Worm (Caenorhabditis elegans) whole organism, midembryonic: ENCODE measurements around the gene Y54F10AM.15.
A peak's percentile ranks its signal among the peaks of the same experiment; 100 is the strongest.

ENCODE experiments used
- T22C8.4 ChIP-seq: fragments of 200-800 bp; sonication (Bioruptor generic); IDR thresholded peaks from 2 replicates; pipeline ENCODE4 v1.3.6; 2022; ENCODE audit warnings: missing genetic modification characterization, missing compliant biosample characterization
- cog-1 ChIP-seq: sonication (generic microtip); optimal IDR thresholded peaks from 2 replicates; lab custom pipeline; 2016; ENCODE audit warnings: missing genetic modification characterization, missing compliant biosample characterization
- flt-1 ChIP-seq: fragments of 200-800 bp; sonication (Bioruptor generic); IDR thresholded peaks from 2 replicates; pipeline ENCODE4 v1.3.6; 2022; ENCODE audit warnings: missing genetic modification characterization, missing compliant biosample characterization
- klf-2 ChIP-seq: fragments of 200-800 bp; sonication (Bioruptor generic); conservative IDR thresholded peaks from 2 replicates; pipeline ENCODE4 v1.3.6; 2022; ENCODE audit warnings: missing genetic modification reagents, missing genetic modification characterization, missing compliant biosample characterization
- med-1 ChIP-seq: sonication (generic microtip); optimal IDR thresholded peaks from 2 replicates; lab custom pipeline; 2017; ENCODE audit warnings: missing genetic modification characterization, mild to moderate bottlenecking, missing compliant biosample characterization, antibody characterized with exemption, missing genetic modification reagents; ENCODE audit not compliant: insufficient read depth
- ref-1 ChIP-seq: fragments of 200-800 bp; sonication (Bioruptor generic); conservative IDR thresholded peaks from 2 replicates; pipeline ENCODE4 v1.3.6; 2022; ENCODE audit warnings: missing genetic modification reagents, missing genetic modification characterization, missing compliant biosample characterization
- tab-1 ChIP-seq: fragments of 200-800 bp; sonication (Bioruptor generic); IDR thresholded peaks from 2 replicates; pipeline ENCODE4 v1.3.6; 2022; ENCODE audit warnings: missing genetic modification characterization, missing compliant biosample characterization
- ztf-23 ChIP-seq: fragments of 200-800 bp; sonication (Bioruptor generic); IDR thresholded peaks from 2 replicates; pipeline ENCODE4 v1.3.6; 2022; ENCODE audit warnings: missing genetic modification reagents, missing genetic modification characterization, missing compliant biosample characterization
- ztf-29 ChIP-seq: fragments of 200-800 bp; sonication (Bioruptor generic); IDR thresholded peaks from 2 replicates; pipeline ENCODE4 v1.3.6; 2022; ENCODE audit warnings: missing genetic modification reagents, missing genetic modification characterization, missing compliant biosample characterization

Y54F10AM.15 gene

DNA sequence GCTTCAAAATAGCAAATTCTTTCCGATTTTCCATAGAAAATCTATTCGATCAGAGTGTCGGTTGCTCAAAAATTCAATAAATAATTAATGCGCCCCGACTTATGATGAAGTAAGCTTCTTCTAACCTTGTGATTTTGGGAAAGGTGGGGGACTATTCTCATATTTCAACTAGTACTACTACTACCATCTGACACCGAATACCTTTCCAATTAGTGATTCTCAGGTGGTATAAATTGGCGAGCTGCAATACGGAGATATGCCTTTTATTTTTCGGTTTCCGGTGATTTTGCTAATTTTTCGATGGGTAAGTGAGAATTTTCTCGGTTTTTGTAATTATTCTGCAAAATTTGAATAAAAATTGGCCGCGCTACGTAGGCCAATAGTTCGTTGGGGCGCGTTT is 32.9 kb upstream of the Y54F10AM.15 start, which contains the start of gene nhr-239:
nhr-239 (plus strand) TSS at position 301 of the 400 bp plus-strand sequence.
- TF ChIP-seq ztf-23 (GFP tag; lab: Robert Waterston, UW) (no peak), cog-1 (tag; lab: Kevin White, UChicago) (no peak), ref-1 (no peak), flt-1 (GFP tag; lab: Robert Waterston, UW) (no peak), ztf-29 (GFP tag; lab: Robert Waterston, UW) (no peak), med-1 (GFP tag; lab: Kevin White, UChicago) (no peak), tab-1 (GFP tag; lab: Robert Waterston, UW) (no peak), T22C8.4 (GFP tag; lab: Robert Waterston, UW) (no peak), klf-2 (GFP tag; lab: Robert Waterston, UW) (no peak)

DNA sequence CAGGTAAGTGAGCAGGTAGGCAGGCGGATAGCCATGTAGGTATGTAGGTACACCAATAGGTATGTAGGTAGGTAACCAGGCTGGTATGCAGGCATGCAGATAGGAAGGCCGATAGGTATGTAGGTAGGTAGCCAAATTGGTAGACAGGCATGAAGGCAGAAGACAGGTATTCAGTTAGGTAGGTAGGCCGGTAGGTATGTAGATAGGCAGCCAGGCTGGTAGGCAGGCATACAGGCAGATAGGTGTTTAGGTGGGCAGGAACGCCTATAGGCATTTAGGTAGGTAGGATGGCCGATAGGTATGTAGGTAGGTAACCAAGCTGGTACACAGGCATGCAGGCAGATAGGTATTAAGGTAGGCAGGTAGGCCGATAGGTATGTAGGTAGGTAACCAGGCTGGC is 32.3 kb upstream of the Y54F10AM.15 start:
- TF ChIP-seq klf-2 (GFP tag; lab: Robert Waterston, UW) (no peak), med-1 (GFP tag; lab: Kevin White, UChicago) (no peak), ztf-29 (GFP tag; lab: Robert Waterston, UW) (no peak), flt-1 (GFP tag; lab: Robert Waterston, UW) (no peak), cog-1 (tag; lab: Kevin White, UChicago) (no peak), T22C8.4 (GFP tag; lab: Robert Waterston, UW) (no peak), ztf-23 (GFP tag; lab: Robert Waterston, UW) (no peak), tab-1 (GFP tag; lab: Robert Waterston, UW) (no peak), ref-1 (no peak; the same call in 1 of the 2 replicates)

- TF ChIP-seq tab-1 (GFP tag; lab: Robert Waterston, UW) (0 out of 2 replicates have a peak, but pooled peaks have one; percentile 52), klf-2 (GFP tag; lab: Robert Waterston, UW) (no peak)
Measured at ce11 chrIII:2553579-2553978, 25.1 kb upstream of the Y54F10AM.15 start.

ce11 chrIII:2552382-2552781 is 23.9 kb upstream of the Y54F10AM.15 start:
- TF ChIP-seq flt-1 (GFP tag; lab: Robert Waterston, UW) (no peak), ref-1 (no peak), T22C8.4 (GFP tag; lab: Robert Waterston, UW) (no peak), cog-1 (tag; lab: Kevin White, UChicago) (no peak), ztf-23 (GFP tag; lab: Robert Waterston, UW) (no peak), med-1 (GFP tag; lab: Kevin White, UChicago) (no peak), tab-1 (GFP tag; lab: Robert Waterston, UW) (no peak), klf-2 (GFP tag; lab: Robert Waterston, UW) (no peak)

- TF ChIP-seq ztf-23 (GFP tag; lab: Robert Waterston, UW) (no peak), cog-1 (tag; lab: Kevin White, UChicago) (no peak), T22C8.4 (GFP tag; lab: Robert Waterston, UW) (no peak), ztf-29 (GFP tag; lab: Robert Waterston, UW) (no peak), med-1 (GFP tag; lab: Kevin White, UChicago) (no peak), klf-2 (GFP tag; lab: Robert Waterston, UW) (no peak), ref-1 (no peak), flt-1 (GFP tag; lab: Robert Waterston, UW) (no peak), tab-1 (GFP tag; lab: Robert Waterston, UW) (no peak)
Measured at ce11 chrIII:2551981-2552380, 23.5 kb upstream of the Y54F10AM.15 start.

DNA sequence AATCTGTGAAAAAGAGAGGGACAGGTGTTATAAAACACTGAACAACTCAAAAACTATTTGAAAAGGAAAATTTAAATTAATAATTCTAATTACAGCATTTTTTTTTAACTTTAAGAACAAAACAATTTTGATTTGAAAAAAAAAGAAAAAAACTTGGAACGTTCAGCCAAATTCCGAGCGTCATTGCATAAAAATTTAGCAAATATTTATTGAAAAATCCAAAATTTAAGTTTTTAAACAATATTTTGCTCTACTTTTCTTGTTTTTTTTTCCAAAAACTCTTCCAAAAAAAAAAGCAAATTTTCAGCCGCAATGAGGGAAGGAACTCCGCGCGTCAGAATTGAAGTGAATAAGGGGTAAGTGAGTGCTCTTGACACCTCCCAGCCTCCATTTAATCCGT is 21.1 kb upstream of the Y54F10AM.15 start, which contains the start of gene feh-1:
feh-1 (plus strand) TSS at position 301 of the 400 bp plus-strand sequence.
- TF ChIP-seq med-1 (GFP tag; lab: Kevin White, UChicago), result no peak
- TF ChIP-seq T22C8.4 (GFP tag; lab: Robert Waterston, UW), result no peak
- TF ChIP-seq ztf-29 (GFP tag; lab: Robert Waterston, UW), result no peak
- TF ChIP-seq ztf-23 (GFP tag; lab: Robert Waterston, UW), result no peak
- no peak for TF ChIP-seq flt-1 (GFP tag; lab: Robert Waterston, UW)
- TF ChIP-seq ref-1, result no peak
- no peak for TF ChIP-seq tab-1 (GFP tag; lab: Robert Waterston, UW)
- TF ChIP-seq klf-2 (GFP tag; lab: Robert Waterston, UW), result no peak
- TF ChIP-seq cog-1 (tag; lab: Kevin White, UChicago), result no peak

DNA sequence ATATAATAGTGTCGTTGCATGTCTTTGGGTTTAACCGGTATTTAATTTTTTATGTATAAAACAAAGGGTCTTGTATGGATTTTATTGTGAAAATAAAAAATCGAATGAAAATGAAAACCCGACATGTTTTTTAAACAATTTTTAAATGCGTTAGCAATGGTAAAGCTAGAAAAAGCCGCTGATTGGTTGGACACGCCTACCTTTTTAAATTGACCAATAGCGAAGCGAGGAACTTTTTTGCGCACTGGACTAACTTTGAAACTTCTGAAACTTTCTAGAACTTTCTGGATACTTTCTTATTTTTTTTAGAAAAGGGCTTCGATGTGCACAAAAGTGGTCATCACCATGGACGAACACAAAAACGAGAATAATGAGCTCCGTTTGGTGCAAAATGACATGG is 17.8 kb upstream of the Y54F10AM.15 start:
- TF ChIP-seq klf-2 (GFP tag; lab: Robert Waterston, UW) (no peak), flt-1 (GFP tag; lab: Robert Waterston, UW) (no peak), ref-1 (no peak), ztf-23 (GFP tag; lab: Robert Waterston, UW) (no peak), cog-1 (tag; lab: Kevin White, UChicago) (no peak), T22C8.4 (GFP tag; lab: Robert Waterston, UW) (no peak), tab-1 (GFP tag; lab: Robert Waterston, UW) (no peak), med-1 (GFP tag; lab: Kevin White, UChicago) (no peak), ztf-29 (GFP tag; lab: Robert Waterston, UW) (no peak)

DNA sequence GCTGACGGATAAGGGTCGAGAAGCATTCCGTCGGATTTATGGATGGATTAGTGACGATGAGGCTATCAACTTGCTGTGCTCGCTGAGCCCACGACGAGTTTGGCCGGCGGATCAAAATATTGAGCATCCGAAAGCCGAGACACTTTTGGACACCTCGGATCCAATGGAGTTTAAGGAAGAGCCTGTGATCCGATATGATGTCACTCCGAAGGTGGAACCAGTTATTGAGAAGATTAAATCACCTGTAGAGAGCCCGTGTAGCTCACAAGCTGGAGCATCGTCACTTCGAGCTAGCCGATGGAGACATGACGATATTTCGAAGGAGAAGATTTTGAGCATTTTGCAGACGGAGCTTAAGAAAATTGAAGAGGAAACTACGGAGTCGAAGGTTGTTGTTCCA is 12.0 kb upstream of the Y54F10AM.15 start:
- TF ChIP-seq ref-1 (no peak), T22C8.4 (GFP tag; lab: Robert Waterston, UW) (no peak), flt-1 (GFP tag; lab: Robert Waterston, UW) (no peak), ztf-23 (GFP tag; lab: Robert Waterston, UW) (no peak), tab-1 (GFP tag; lab: Robert Waterston, UW) (no peak), med-1 (GFP tag; lab: Kevin White, UChicago) (no peak), cog-1 (tag; lab: Kevin White, UChicago) (no peak), klf-2 (GFP tag; lab: Robert Waterston, UW) (no peak)

ce11 chrIII:2535122-2535521 is 6.6 kb upstream of the Y54F10AM.15 start:
- TF ChIP-seq ztf-23 (GFP tag; lab: Robert Waterston, UW), result 0 out of 2 replicates have a peak, but pooled peaks have one; percentile 49
- TF ChIP-seq T22C8.4 (GFP tag; lab: Robert Waterston, UW), result 0 out of 2 replicates have a peak, but pooled peaks have one; percentile 24
- TF ChIP-seq tab-1 (GFP tag; lab: Robert Waterston, UW), result no peak
- peak; percentile 67; the same call in 1 of the 2 replicates for TF ChIP-seq flt-1 (GFP tag; lab: Robert Waterston, UW)
